Fruit fly (Drosophila melanogaster) whole organism, embryonic: ENCODE data around the gene CG5103.

Source experiments
- Ada2b ChIP-seq: fragments of 200-800 bp; sonication (Bioruptor generic); IDR thresholded peaks from 2 replicates; pipeline ENCODE4 v1.3.6; 2022; ENCODE audit warnings: missing biosample characterization, missing genetic modification characterization
- CG11456 ChIP-seq: fragments of 200-800 bp; sonication (Bioruptor generic); IDR thresholded peaks from 3 replicates; pipeline ENCODE4 v1.3.6; 2022; ENCODE audit warnings: missing biosample characterization, missing genetic modification characterization
- CG11560 ChIP-seq: fragments of 200-800 bp; sonication (Bioruptor generic); IDR thresholded peaks from 3 replicates; pipeline ENCODE4 v1.3.6; 2022; ENCODE audit warnings: missing biosample characterization, missing genetic modification characterization
- CG11695 ChIP-seq: fragments of 200-800 bp; sonication (Bioruptor generic); IDR thresholded peaks from 3 replicates; pipeline ENCODE4 v1.3.6; 2022; ENCODE audit warnings: missing biosample characterization, missing genetic modification characterization
- CG12219 ChIP-seq: fragments of 200-800 bp; sonication (Bioruptor generic); optimal IDR thresholded peaks from 3 replicates; lab custom pipeline; 2018; ENCODE audit warnings: missing biosample characterization, mild to moderate bottlenecking, missing genetic modification characterization
- CG12299 ChIP-seq: fragments of 200-800 bp; sonication (Bioruptor generic); optimal IDR thresholded peaks from 2 replicates; lab custom pipeline; 2018; ENCODE audit warnings: missing biosample characterization, mild to moderate bottlenecking, missing genetic modification characterization
- CG14441 ChIP-seq: fragments of 200-800 bp; sonication (Bioruptor generic); IDR thresholded peaks from 2 replicates; pipeline ENCODE4 v1.3.6; 2022; ENCODE audit warnings: missing biosample characterization, missing genetic modification characterization
- CG17359 ChIP-seq: fragments of 200-800 bp; sonication (Bioruptor generic); optimal IDR thresholded peaks from 3 replicates; lab custom pipeline; 2018; ENCODE audit warnings: missing biosample characterization, mild to moderate bottlenecking, missing genetic modification characterization, moderate library complexity
- CG17361 ChIP-seq: fragments of 200-800 bp; sonication (Bioruptor generic); IDR thresholded peaks from 3 replicates; pipeline ENCODE4 v1.3.6; 2022; ENCODE audit warnings: missing biosample characterization, missing genetic modification characterization
- CG17829 ChIP-seq: fragments of 200-800 bp; optimal IDR thresholded peaks from 2 replicates; lab custom pipeline; 2019; ENCODE audit warnings: missing biosample characterization, mild to moderate bottlenecking, missing genetic modification characterization, moderate library complexity
- CG1792 ChIP-seq: fragments of 200-800 bp; sonication (Bioruptor generic); optimal IDR thresholded peaks from 2 replicates; lab custom pipeline; 2016; ENCODE audit warnings: missing biosample characterization, missing genetic modification characterization
- CG2202 ChIP-seq: fragments of 200-800 bp; sonication (Bioruptor generic); optimal IDR thresholded peaks from 2 replicates; lab custom pipeline; 2018; ENCODE audit warnings: missing biosample characterization, mild to moderate bottlenecking, missing genetic modification characterization
- CG2875 ChIP-seq: fragments of 200-800 bp; sonication (Bioruptor generic); optimal IDR thresholded peaks from 2 replicates; lab custom pipeline; 2017; ENCODE audit warnings: missing biosample characterization, mild to moderate bottlenecking, missing genetic modification characterization, missing genetic modification reagents
- CG3163 ChIP-seq: fragments of 200-800 bp; sonication (Bioruptor generic); optimal IDR thresholded peaks from 3 replicates; lab custom pipeline; 2016; ENCODE audit warnings: missing biosample characterization, missing genetic modification characterization
- CG32772 ChIP-seq: fragments of 200-800 bp; sonication (Bioruptor generic); IDR thresholded peaks from 2 replicates; pipeline ENCODE4 v1.3.6; 2022; ENCODE audit warnings: missing biosample characterization, missing genetic modification characterization
- CG3847 ChIP-seq: fragments of 200-800 bp; sonication (Bioruptor generic); IDR thresholded peaks from 2 replicates; pipeline ENCODE4 v1.3.6; 2022; ENCODE audit warnings: missing biosample characterization, missing genetic modification characterization
- CG3995 ChIP-seq: fragments of 200-800 bp; sonication (Bioruptor generic); optimal IDR thresholded peaks from 3 replicates; lab custom pipeline; 2016; ENCODE audit warnings: missing biosample characterization, missing genetic modification characterization
- CG6272 ChIP-seq: fragments of 200-800 bp; sonication (Bioruptor generic); IDR thresholded peaks from 2 replicates; pipeline ENCODE4 v1.3.6; 2022; ENCODE audit warnings: missing biosample characterization, missing genetic modification characterization
- CG7357 ChIP-seq: fragments of 200-800 bp; sonication (Bioruptor generic); IDR thresholded peaks from 3 replicates; pipeline ENCODE4 v1.3.6; 2022; ENCODE audit warnings: missing biosample characterization, missing genetic modification characterization
- CG7556 ChIP-seq: fragments of 200-800 bp; sonication (Bioruptor generic); optimal IDR thresholded peaks from 2 replicates; lab custom pipeline; 2017; ENCODE audit warnings: missing biosample characterization, mild to moderate bottlenecking, missing genetic modification characterization
- CG9817 ChIP-seq: fragments of 200-800 bp; sonication (Bioruptor generic); optimal IDR thresholded peaks from 2 replicates; lab custom pipeline; 2018; ENCODE audit warnings: missing biosample characterization, mild to moderate bottlenecking, missing genetic modification characterization, moderate library complexity
- D19B ChIP-seq: fragments of 200-800 bp; sonication (Bioruptor generic); optimal IDR thresholded peaks from 2 replicates; lab custom pipeline; 2017; ENCODE audit warnings: missing biosample characterization, mild to moderate bottlenecking, missing genetic modification characterization
- Ets97D ChIP-seq: fragments of 200-800 bp; sonication (Bioruptor generic); optimal IDR thresholded peaks from 3 replicates; lab custom pipeline; 2016; ENCODE audit warnings: missing biosample characterization, missing genetic modification characterization
- Fer1 ChIP-seq: fragments of 200-800 bp; sonication (Bioruptor generic); optimal IDR thresholded peaks from 2 replicates; lab custom pipeline; 2017; ENCODE audit warnings: missing biosample characterization, mild to moderate bottlenecking, missing genetic modification characterization
- Fer2 ChIP-seq: fragments of 200-800 bp; sonication (Bioruptor generic); optimal IDR thresholded peaks from 2 replicates; lab custom pipeline; 2018; ENCODE audit warnings: missing biosample characterization, mild to moderate bottlenecking, missing genetic modification characterization, moderate library complexity
- HLHmδ ChIP-seq: fragments of 200-800 bp; sonication (Bioruptor generic); optimal IDR thresholded peaks from 2 replicates; lab custom pipeline; 2018; ENCODE audit warnings: missing biosample characterization, mild to moderate bottlenecking, missing genetic modification characterization, moderate library complexity
- Med ChIP-seq: fragments of 200-800 bp; sonication (Bioruptor generic); peaks from one replicate; lab custom pipeline; 2016; ENCODE audit warnings: missing biosample characterization, missing genetic modification characterization, mild to moderate bottlenecking, inconsistent platforms, moderate library complexity
- Myb ChIP-seq: fragments of 200-800 bp; sonication (Bioruptor generic); optimal IDR thresholded peaks from 2 replicates; lab custom pipeline; 2016; ENCODE audit warnings: missing biosample characterization, missing genetic modification characterization
- Pdp1 ChIP-seq, 2 experiments: fragments of 200-800 bp; sonication (Bioruptor generic); optimal IDR thresholded peaks; 3 replicates each; lab custom pipeline; 2016; ENCODE audit warnings: missing biosample characterization in 2 of 2, missing genetic modification characterization in 2 of 2, mild to moderate bottlenecking in 1 of 2, moderate library complexity in 1 of 2
- Poxn ChIP-seq: fragments of 200-800 bp; sonication (Bioruptor generic); IDR thresholded peaks from 2 replicates; pipeline ENCODE4 v1.3.6; 2022; ENCODE audit warnings: missing biosample characterization, missing genetic modification characterization
- bbx ChIP-seq: fragments of 200-800 bp; sonication (Bioruptor generic); IDR thresholded peaks from 2 replicates; pipeline ENCODE4 v1.3.6; 2022; ENCODE audit warnings: missing biosample characterization, missing genetic modification characterization; ENCODE audit not compliant: partially characterized antibody
- bsh ChIP-seq, 2 experiments: fragments of 200-800 bp; sonication (Bioruptor generic); optimal IDR thresholded peaks; 2 replicates each; lab custom pipeline; 2017 to 2018; ENCODE audit warnings: mild to moderate bottlenecking in 2 of 2, missing biosample characterization in 2 of 2, missing genetic modification characterization in 2 of 2, moderate library complexity in 1 of 2
- chif ChIP-seq, 2 experiments: fragments of 200-800 bp; sonication (Bioruptor generic); optimal IDR thresholded peaks; 3 replicates each; lab custom pipeline; 2016; ENCODE audit warnings: missing biosample characterization in 2 of 2, missing genetic modification characterization in 2 of 2
- chinmo ChIP-seq: fragments of 200-800 bp; sonication (Bioruptor generic); IDR thresholded peaks from 4 replicates; pipeline ENCODE4 v1.3.6; 2022; ENCODE audit warnings: missing biosample characterization, missing genetic modification characterization; ENCODE audit not compliant: partially characterized antibody
- gcm2 ChIP-seq: fragments of 200-800 bp; sonication (Bioruptor generic); optimal IDR thresholded peaks from 2 replicates; lab custom pipeline; 2016; ENCODE audit warnings: missing biosample characterization, missing genetic modification characterization
- her ChIP-seq: fragments of 200-800 bp; sonication (Bioruptor generic); optimal IDR thresholded peaks from 2 replicates; lab custom pipeline; 2016; ENCODE audit warnings: missing biosample characterization, missing genetic modification characterization
- inv ChIP-seq: fragments of 200-800 bp; sonication (Bioruptor generic); IDR thresholded peaks from 2 replicates; pipeline ENCODE4 v1.3.6; 2022; ENCODE audit warnings: missing biosample characterization, missing genetic modification characterization; ENCODE audit not compliant: partially characterized antibody
- kni ChIP-seq: fragments of 200-800 bp; sonication (Bioruptor generic); optimal IDR thresholded peaks from 3 replicates; lab custom pipeline; 2017; ENCODE audit warnings: mild to moderate bottlenecking, missing biosample characterization, missing genetic modification reagents, missing genetic modification characterization
- lab ChIP-seq: fragments of 200-800 bp; sonication (Bioruptor generic); optimal IDR thresholded peaks from 3 replicates; lab custom pipeline; 2017; ENCODE audit warnings: missing biosample characterization, missing genetic modification characterization, mild to moderate bottlenecking, moderate library complexity, missing genetic modification reagents
- pfk ChIP-seq: fragments of 200-800 bp; sonication (Bioruptor generic); optimal IDR thresholded peaks from 2 replicates; lab custom pipeline; 2018; ENCODE audit warnings: missing biosample characterization, mild to moderate bottlenecking, missing genetic modification characterization, moderate library complexity
- pho ChIP-seq: fragments of 200-800 bp; sonication (Bioruptor generic); optimal IDR thresholded peaks from 2 replicates; lab custom pipeline; 2016; ENCODE audit warnings: missing biosample characterization, missing genetic modification characterization
- sens ChIP-seq: fragments of 200-800 bp; sonication (Bioruptor generic); peaks from one replicate; lab custom pipeline; 2016; ENCODE audit warnings: missing biosample characterization, missing genetic modification characterization
- so ChIP-seq: fragments of 200-800 bp; sonication (Bioruptor generic); IDR thresholded peaks from 3 replicates; pipeline ENCODE4 v1.3.6; 2022; ENCODE audit warnings: missing biosample characterization, missing genetic modification characterization
- tio ChIP-seq: fragments of 200-800 bp; sonication (Bioruptor generic); optimal IDR thresholded peaks from 2 replicates; lab custom pipeline; 2017; ENCODE audit warnings: missing biosample characterization, missing genetic modification characterization, inconsistent platforms
- wor ChIP-seq: fragments of 200-800 bp; sonication (Bioruptor generic); IDR thresholded peaks from 2 replicates; pipeline ENCODE4 v1.3.6; 2022; ENCODE audit warnings: missing biosample characterization, missing genetic modification characterization

Gene CG5103

dm6 chr3L:18248110-18248791 lies 45.8 kb downstream of the CG5103 start (continued):
- TF ChIP-seq kni (GFP tag; lab: Kevin White, UChicago) (peak; percentile 44), Med (GFP tag; lab: Kevin White, UChicago) (peak; percentile 50), chif (GFP tag; optimal IDR thresholded peaks at IDR 0.05; lab: Kevin White, UChicago) (no peak), lab (GFP tag; lab: Kevin White, UChicago) (no peak)

dm6 chr3L:18245709-18246080 lies 48.4 kb downstream of the CG5103 start:
- TF ChIP-seq CG3995 (GFP tag; lab: Kevin White, UChicago) (no peak), bsh (GFP tag; optimal IDR thresholded peaks at IDR 0.05; lab: Kevin White, UChicago) (peak in 1 of 2 experiments; percentile 34), CG7357 (GFP tag; lab: Robert Waterston, UW) (no peak), CG17361 (0 out of 3 replicates have a peak, but pooled peaks have one; percentile 27), Ets97D (GFP tag; lab: Kevin White, UChicago) (no peak)

dm6 chr3L:18244982-18245708 lies 48.9 kb downstream of the CG5103 start:
- TF ChIP-seq CG7556 (GFP tag; lab: Kevin White, UChicago) (no peak), HLHmδ (GFP tag; lab: Kevin White, UChicago) (no peak), pho (no peak), D19B (GFP tag; lab: Kevin White, UChicago) (no peak), CG17829 (tag; lab: Kevin White, UChicago) (no peak), chinmo (GFP tag; lab: Robert Waterston, UW) (no peak), CG12219 (GFP tag; lab: Kevin White, UChicago) (no peak), Ada2b (GFP tag; lab: Robert Waterston, UW) (no peak), CG3163 (GFP tag; lab: Kevin White, UChicago) (no peak), CG1792 (GFP tag; lab: Kevin White, UChicago) (no peak), gcm2 (GFP tag; lab: Kevin White, UChicago) (no peak), her (GFP tag; lab: Kevin White, UChicago) (no peak), CG14441 (GFP tag; lab: Robert Waterston, UW) (no peak), Pdp1 (GFP tag; optimal IDR thresholded peaks at IDR 0.05; lab: Kevin White, UChicago) (peak in 1 of 2 experiments; percentile 26), inv (GFP tag; lab: Robert Waterston, UW) (no peak), Fer2 (no peak), CG12299 (tag; lab: Kevin White, UChicago) (no peak), CG2202 (tag; lab: Kevin White, UChicago) (no peak), CG11456 (no peak), pfk (GFP tag; lab: Kevin White, UChicago) (no peak), CG2875 (GFP tag; lab: Kevin White, UChicago) (no peak), bsh (GFP tag; optimal IDR thresholded peaks at IDR 0.05; lab: Kevin White, UChicago) (peak in 1 of 2 experiments; percentile 8), Med (GFP tag; lab: Kevin White, UChicago) (peak; percentile 16), Poxn (GFP tag; lab: Robert Waterston, UW) (no peak), CG11695 (GFP tag; lab: Robert Waterston, UW) (no peak), CG9817 (tag; lab: Kevin White, UChicago) (no peak), sens (GFP tag; lab: Kevin White, UChicago) (peak; percentile 66), wor (GFP tag; lab: Robert Waterston, UW) (no peak), CG17359 (tag; lab: Kevin White, UChicago) (no peak), so (GFP tag; lab: Robert Waterston, UW) (no peak), Myb (GFP tag; lab: Kevin White, UChicago) (no peak), CG6272 (0 out of 2 replicates have a peak, but pooled peaks have one; percentile 13), tio (no peak), Fer1 (GFP tag; lab: Kevin White, UChicago) (no peak), CG32772 (GFP tag; lab: Robert Waterston, UW) (peak; percentile 12; the same call in 1 of the 2 replicates), bbx (GFP tag; lab: Robert Waterston, UW) (no peak), CG3847 (GFP tag; lab: Robert Waterston, UW) (no peak), CG11560 (tag; lab: Robert Waterston, UW) (no peak)
